Worm (Caenorhabditis elegans) whole organism, L2 larva: ENCODE measurements around the gene T21C9.6.

Experiments used
- Y55F3AM.14 ChIP-seq: fragments of 200-800 bp; sonication (Bioruptor generic); optimal IDR thresholded peaks from 2 replicates; lab custom pipeline; 2018; ENCODE audit warnings: mild to moderate bottlenecking, missing genetic modification characterization, missing compliant biosample characterization
- ZK546.5 ChIP-seq: sonication (generic microtip); optimal IDR thresholded peaks from 2 replicates; lab custom pipeline; 2017; ENCODE audit warnings: missing biosample characterization, missing genetic modification characterization
- ama-1 ChIP-seq: fragments of 150-350 bp; optimal IDR thresholded peaks from 2 replicates; lab custom pipeline; 2018; ENCODE audit warnings: inconsistent platforms
- nhr-12 ChIP-seq: fragments of 150-350 bp; optimal IDR thresholded peaks from 2 replicates; lab custom pipeline; 2014; ENCODE audit warnings: missing biosample characterization, missing genetic modification characterization
- unc-39 ChIP-seq: fragments of 150-350 bp; optimal IDR thresholded peaks from 2 replicates; lab custom pipeline; 2014; ENCODE audit warnings: missing biosample characterization, missing genetic modification characterization

- TF ChIP-seq unc-39 (no peak), ZK546.5 (no peak), nhr-12 (tag; lab: Kevin White, UChicago) (no peak), Y55F3AM.14 (GFP tag; lab: Kevin White, UChicago) (no peak), ama-1 (lab: Kevin White, UChicago) (no peak)
These were observed 20.6 kb downstream of the T21C9.6 start, which contains the start of gene H27A22.1 for ce11 chrV:10602051-10602937.
